Fruit fly (Drosophila melanogaster): ENCODE measurements around the gene CG13078.
A peak's percentile ranks its signal among the peaks of the same experiment; 100 is the strongest.

CG13078 gene

dm6 chr2L:19582185-19582584 is 18.5 kb downstream of the CG13078 start, which contains the start of gene Hakai (continued):
- TF ChIP-seq CG34422 (GFP tag; IDR thresholded peaks at IDR 0.05): peak; percentile 71; the same call in 1 of the 3 replicates
- TF ChIP-seq CG8924 (tag; optimal IDR thresholded peaks at IDR 0.05): peak; percentile 10
- peak; percentile 3 for TF ChIP-seq Blimp-1 (GFP tag; optimal IDR thresholded peaks at IDR 0.05)
- peak; percentile 1 for TF ChIP-seq Elba2 (GFP tag; optimal IDR thresholded peaks at IDR 0.05)
- TF ChIP-seq sqz (GFP tag; optimal IDR thresholded peaks at IDR 0.05): no peak
- TF ChIP-seq CG13296 (GFP tag; optimal IDR thresholded peaks at IDR 0.05): peak; percentile 17
- peak; percentile 77 for TF ChIP-seq ind (GFP tag; optimal IDR thresholded peaks at IDR 0.05)
- peak; percentile 18 for TF ChIP-seq Meics (GFP tag; optimal IDR thresholded peaks at IDR 0.05)
- TF ChIP-seq CG6254 (GFP tag; optimal IDR thresholded peaks at IDR 0.05): peak; percentile 35
- peak; percentile 49 for TF ChIP-seq Mad (GFP tag; optimal IDR thresholded peaks at IDR 0.05)
- TF ChIP-seq CG8089 (GFP tag; optimal IDR thresholded peaks at IDR 0.05): peak; percentile 43
- peak; percentile 81 for TF ChIP-seq Xbp1 (GFP tag; optimal IDR thresholded peaks at IDR 0.05)
- 0 out of 3 replicates have a peak, but pooled peaks have one; percentile 20 for TF ChIP-seq Opbp (GFP tag; IDR thresholded peaks at IDR 0.05; ENCODE audit: partially characterized antibody)
- peak; percentile 92 for TF ChIP-seq sens (GFP tag)
- TF ChIP-seq oc (tag; optimal IDR thresholded peaks at IDR 0.05): no peak
- TF ChIP-seq CG10321 (GFP tag; IDR thresholded peaks at IDR 0.05): peak; percentile 21; the same call in 1 of the 2 replicates
- TF ChIP-seq CG11093 (GFP tag; IDR thresholded peaks at IDR 0.05): peak; percentile 47; the same call in 1 of the 3 replicates
- no peak for TF ChIP-seq CG14050 (GFP tag; IDR thresholded peaks at IDR 0.05)
- TF ChIP-seq YL-1 (GFP tag; optimal IDR thresholded peaks at IDR 0.05): peak; percentile 80
- TF ChIP-seq CG2116 (GFP tag; optimal IDR thresholded peaks at IDR 0.05): peak; percentile 15
- TF ChIP-seq dmrt99B (tag; optimal IDR thresholded peaks at IDR 0.05): peak; percentile 16
- peak; percentile 74 for TF ChIP-seq shn (GFP tag; optimal IDR thresholded peaks at IDR 0.05)
- TF ChIP-seq Med (GFP tag): peak; percentile 96
- peak; percentile 56; the same call in 2 of the 3 replicates for TF ChIP-seq dysf (GFP tag; IDR thresholded peaks at IDR 0.05)
- TF ChIP-seq CG5245 (GFP tag; optimal IDR thresholded peaks at IDR 0.05): peak; percentile 55
- peak; percentile 73 for TF ChIP-seq row (GFP tag; IDR thresholded peaks at IDR 0.05)
- peak; percentile 77 for TF ChIP-seq CHES-1-like (GFP tag; optimal IDR thresholded peaks at IDR 0.05)
- TF ChIP-seq CG13894 (tag; optimal IDR thresholded peaks at IDR 0.05): no peak
- peak; percentile 75 for TF ChIP-seq ems (GFP tag; optimal IDR thresholded peaks at IDR 0.05)
- TF ChIP-seq ato (GFP tag; IDR thresholded peaks at IDR 0.05; ENCODE audit: partially characterized antibody): no peak
- peak; percentile 26 for TF ChIP-seq CG18619 (GFP tag; optimal IDR thresholded peaks at IDR 0.05)
- TF ChIP-seq E2f2 (GFP tag; IDR thresholded peaks at IDR 0.05): peak; percentile 82
- TF ChIP-seq gcm (GFP tag; optimal IDR thresholded peaks at IDR 0.05): peak; percentile 13
- peak; percentile 83 for TF ChIP-seq Gug (GFP tag; IDR thresholded peaks at IDR 0.05)
- peak; percentile 62 for TF ChIP-seq dm (GFP tag; optimal IDR thresholded peaks at IDR 0.05)
- peak; percentile 75 for TF ChIP-seq CG2120 (GFP tag; optimal IDR thresholded peaks at IDR 0.05)
- peak; percentile 48 for TF ChIP-seq slou (GFP tag; optimal IDR thresholded peaks at IDR 0.05)
- peak; percentile 68 for TF ChIP-seq CG33213 (GFP tag; optimal IDR thresholded peaks at IDR 0.05)
- 0 out of 3 replicates have a peak, but pooled peaks have one; percentile 25 for TF ChIP-seq hb (GFP tag; IDR thresholded peaks at IDR 0.05; ENCODE audit: partially characterized antibody)
- TF ChIP-seq NC2α (GFP tag; optimal IDR thresholded peaks at IDR 0.05): peak; percentile 52
- TF ChIP-seq ewg (GFP tag; optimal IDR thresholded peaks at IDR 0.05): peak; percentile 14
- TF ChIP-seq Doc3 (GFP tag; IDR thresholded peaks at IDR 0.05; ENCODE audit: partially characterized antibody): no peak
- 0 out of 3 replicates have a peak, but pooled peaks have one; percentile 45 for TF ChIP-seq Aef1 (GFP tag; IDR thresholded peaks at IDR 0.05)
- TF ChIP-seq HmgZ (tag; optimal IDR thresholded peaks at IDR 0.05): peak; percentile 57
- peak; percentile 94 for TF ChIP-seq MBD-R2 (GFP tag; IDR thresholded peaks at IDR 0.05)
- TF ChIP-seq gce (GFP tag; IDR thresholded peaks at IDR 0.05): 0 out of 3 replicates have a peak, but pooled peaks have one; percentile 55
- TF ChIP-seq Abd-B (GFP tag; optimal IDR thresholded peaks at IDR 0.05): peak; percentile 31
- peak; percentile 55 for TF ChIP-seq fu2 (GFP tag; optimal IDR thresholded peaks at IDR 0.05)
- no peak for TF ChIP-seq CG3838 (GFP tag; optimal IDR thresholded peaks at IDR 0.05)
- no peak for TF ChIP-seq h (optimal IDR thresholded peaks at IDR 0.05)
- TF ChIP-seq cas (GFP tag; IDR thresholded peaks at IDR 0.05): peak; percentile 62; the same call in 1 of the 2 replicates
